Fruit fly (Drosophila melanogaster) whole organism, embryonic: Measurements from ENCODE around the gene CG14515.

Source experiments
- Awh ChIP-seq: fragments of 200-800 bp; sonication (Bioruptor generic); IDR thresholded peaks from 2 replicates; pipeline ENCODE4, ENCODE4 v1.3.6; 2022; ENCODE audit warnings: missing biosample characterization, missing genetic modification characterization
- Bgb ChIP-seq: fragments of 200-800 bp; sonication (Bioruptor generic); IDR thresholded peaks from 2 replicates; pipeline ENCODE4 v1.3.6; 2022; ENCODE audit warnings: missing biosample characterization, missing genetic modification characterization; ENCODE audit not compliant: partially characterized antibody
- BtbVII ChIP-seq: fragments of 200-800 bp; sonication (Bioruptor generic); optimal IDR thresholded peaks from 3 replicates; lab custom pipeline; 2017; ENCODE audit warnings: missing biosample characterization, mild to moderate bottlenecking, missing genetic modification characterization
- CG10543 ChIP-seq: fragments of 200-800 bp; sonication (Bioruptor generic); optimal IDR thresholded peaks from 3 replicates; lab custom pipeline; 2017; ENCODE audit warnings: missing biosample characterization, mild to moderate bottlenecking, missing genetic modification characterization, moderate library complexity
- CG11247 ChIP-seq: fragments of 200-800 bp; sonication (Bioruptor generic); IDR thresholded peaks from 2 replicates; pipeline ENCODE4 v1.3.6; 2022; ENCODE audit warnings: missing biosample characterization, missing genetic modification characterization
- CG11695 ChIP-seq: fragments of 200-800 bp; sonication (Bioruptor generic); IDR thresholded peaks from 3 replicates; pipeline ENCODE4 v1.3.6; 2022; ENCODE audit warnings: missing biosample characterization, missing genetic modification characterization
- CG12219 ChIP-seq: fragments of 200-800 bp; sonication (Bioruptor generic); optimal IDR thresholded peaks from 3 replicates; lab custom pipeline; 2018; ENCODE audit warnings: missing biosample characterization, mild to moderate bottlenecking, missing genetic modification characterization
- CG12942 ChIP-seq: fragments of 200-800 bp; sonication (Bioruptor generic); optimal IDR thresholded peaks from 3 replicates; lab custom pipeline; 2016; ENCODE audit warnings: missing biosample characterization, missing genetic modification characterization
- CG13775 ChIP-seq: fragments of 200-800 bp; sonication (Bioruptor generic); optimal IDR thresholded peaks from 3 replicates; lab custom pipeline; 2017; ENCODE audit warnings: missing biosample characterization, mild to moderate bottlenecking, missing genetic modification characterization
- CG16813 ChIP-seq: fragments of 200-800 bp; sonication (Bioruptor generic); IDR thresholded peaks from 3 replicates; pipeline ENCODE4 v1.3.6; 2022; ENCODE audit warnings: missing biosample characterization, missing genetic modification characterization; ENCODE audit not compliant: partially characterized antibody
- CG17328 ChIP-seq: fragments of 200-800 bp; sonication (Bioruptor generic); IDR thresholded peaks from 2 replicates; pipeline ENCODE4 v1.3.6; 2022; ENCODE audit warnings: missing biosample characterization, missing genetic modification characterization
- CG3163 ChIP-seq: fragments of 200-800 bp; sonication (Bioruptor generic); optimal IDR thresholded peaks from 3 replicates; lab custom pipeline; 2016; ENCODE audit warnings: missing biosample characterization, missing genetic modification characterization
- CG32532 ChIP-seq: fragments of 200-800 bp; sonication (Bioruptor generic); IDR thresholded peaks from 2 replicates; pipeline ENCODE4 v1.3.6; 2022; ENCODE audit warnings: missing biosample characterization, missing genetic modification characterization
- CG43689 ChIP-seq: fragments of 200-800 bp; sonication (Bioruptor generic); IDR thresholded peaks from 2 replicates; pipeline ENCODE4 v1.3.6; 2022; ENCODE audit warnings: missing biosample characterization, missing genetic modification characterization
- CG5180 ChIP-seq: fragments of 200-800 bp; sonication (Bioruptor generic); optimal IDR thresholded peaks from 3 replicates; lab custom pipeline; 2017; ENCODE audit warnings: missing biosample characterization, missing genetic modification characterization, mild to moderate bottlenecking, moderate library complexity, missing genetic modification reagents
- CG6765 ChIP-seq: fragments of 200-800 bp; sonication (Bioruptor generic); optimal IDR thresholded peaks from 3 replicates; lab custom pipeline; 2017; ENCODE audit warnings: missing biosample characterization, mild to moderate bottlenecking, missing genetic modification characterization
- CG6813 ChIP-seq: fragments of 200-800 bp; sonication (Bioruptor generic); optimal IDR thresholded peaks from 2 replicates; lab custom pipeline; 2017; ENCODE audit warnings: missing biosample characterization, missing genetic modification characterization, mild to moderate bottlenecking, moderate library complexity, missing genetic modification reagents
- CG7372 ChIP-seq: fragments of 200-800 bp; sonication (Bioruptor generic); IDR thresholded peaks from 2 replicates; pipeline ENCODE4 v1.3.6; 2022; ENCODE audit warnings: missing biosample characterization, missing genetic modification characterization
- Chrac-16 ChIP-seq: fragments of 200-800 bp; sonication (Bioruptor generic); optimal IDR thresholded peaks from 3 replicates; lab custom pipeline; 2016; ENCODE audit warnings: missing biosample characterization, missing genetic modification characterization
- Dad ChIP-seq: fragments of 200-800 bp; sonication (Bioruptor generic); optimal IDR thresholded peaks from 3 replicates; lab custom pipeline; 2016; ENCODE audit warnings: missing biosample characterization, missing genetic modification characterization
- Deaf1 ChIP-seq: fragments of 200-800 bp; optimal IDR thresholded peaks from 3 replicates; lab custom pipeline; 2019; ENCODE audit warnings: missing biosample characterization, mild to moderate bottlenecking, missing genetic modification characterization, moderate library complexity
- Eip74EF ChIP-seq, 2 experiments: fragments of 200-800 bp in 1 of 2; fragments of >200 bp in 1 of 2; sonication (Bioruptor generic) in 1 of 2; optimal IDR thresholded peaks; 2 replicates each; lab custom pipeline; 2017 to 2019; ENCODE audit warnings: missing biosample characterization in 2 of 2, missing genetic modification characterization in 2 of 2, mild to moderate bottlenecking in 1 of 2, moderate library complexity in 1 of 2
- Gug ChIP-seq: fragments of 200-800 bp; sonication (Bioruptor generic); IDR thresholded peaks from 4 replicates; pipeline ENCODE4 v1.3.6; 2022; ENCODE audit warnings: missing biosample characterization, missing genetic modification characterization
- HLH3B ChIP-seq: fragments of 200-800 bp; sonication (Bioruptor generic); IDR thresholded peaks from 2 replicates; pipeline ENCODE4 v1.3.6; 2022; ENCODE audit warnings: missing biosample characterization, missing genetic modification characterization
- Hand ChIP-seq: fragments of 200-800 bp; sonication (Bioruptor generic); optimal IDR thresholded peaks from 2 replicates; lab custom pipeline; 2017; ENCODE audit warnings: mild to moderate bottlenecking, missing biosample characterization, missing genetic modification reagents, missing genetic modification characterization
- Mad ChIP-seq: fragments of 200-800 bp; sonication (Bioruptor generic); optimal IDR thresholded peaks from 2 replicates; lab custom pipeline; 2016; ENCODE audit warnings: missing biosample characterization, missing genetic modification characterization
- Max ChIP-seq: fragments of 200-800 bp; sonication (Bioruptor generic); optimal IDR thresholded peaks from 2 replicates; lab custom pipeline; 2016; ENCODE audit warnings: missing biosample characterization, mild to moderate bottlenecking, missing genetic modification characterization
- Med ChIP-seq: fragments of 200-800 bp; sonication (Bioruptor generic); peaks from one replicate; lab custom pipeline; 2016; ENCODE audit warnings: missing biosample characterization, missing genetic modification characterization, mild to moderate bottlenecking, inconsistent platforms, moderate library complexity
- Myb ChIP-seq: fragments of 200-800 bp; sonication (Bioruptor generic); optimal IDR thresholded peaks from 2 replicates; lab custom pipeline; 2016; ENCODE audit warnings: missing biosample characterization, missing genetic modification characterization
- Ravus ChIP-seq: fragments of 200-800 bp; sonication (Bioruptor generic); IDR thresholded peaks from 2 replicates; pipeline ENCODE4 v1.3.6; 2022; ENCODE audit warnings: missing biosample characterization, missing genetic modification characterization
- Sin3A ChIP-seq: fragments of >200 bp; optimal IDR thresholded peaks from 2 replicates; lab custom pipeline; 2018
- Trl ChIP-seq, 3 experiments: fragments of >200 bp in 2 of 3; fragments of 200-800 bp in 1 of 3; sonication (Bioruptor generic) in 1 of 3; optimal IDR thresholded peaks; 2 replicates in 1 of 3; 3 replicates in 2 of 3; lab custom pipeline; 2016 to 2017; ENCODE audit warnings: missing biosample characterization in 1 of 3, missing genetic modification characterization in 1 of 3
- Usf ChIP-seq: fragments of 200-800 bp; sonication (Bioruptor generic); optimal IDR thresholded peaks from 2 replicates; lab custom pipeline; 2017; ENCODE audit warnings: missing genotype, missing biosample characterization, missing genetic modification characterization
- Xbp1 ChIP-seq: fragments of 200-800 bp; sonication (Bioruptor generic); optimal IDR thresholded peaks from 3 replicates; lab custom pipeline; 2016; ENCODE audit warnings: missing biosample characterization, mild to moderate bottlenecking, missing genetic modification characterization
- ab ChIP-seq: fragments of 200-800 bp; sonication (Bioruptor generic); optimal IDR thresholded peaks from 2 replicates; lab custom pipeline; 2016; ENCODE audit warnings: missing biosample characterization, missing genetic modification characterization
- ap ChIP-seq: fragments of 200-800 bp; sonication (Bioruptor generic); IDR thresholded peaks from 2 replicates; pipeline ENCODE4 v1.3.6; 2022; ENCODE audit warnings: missing biosample characterization, missing genetic modification characterization
- dati ChIP-seq: fragments of 200-800 bp; sonication (Bioruptor generic); IDR thresholded peaks from 2 replicates; pipeline ENCODE4 v1.3.6; 2022; ENCODE audit warnings: missing biosample characterization, missing genetic modification characterization
- dpn ChIP-seq, 2 experiments: fragments of 200-800 bp; sonication (Bioruptor generic); optimal IDR thresholded peaks; 3 replicates each; lab custom pipeline; 2016; ENCODE audit warnings: missing biosample characterization in 2 of 2, missing genetic modification characterization in 2 of 2
- ems ChIP-seq: fragments of 200-800 bp; sonication (Bioruptor generic); optimal IDR thresholded peaks from 3 replicates; lab custom pipeline; 2016; ENCODE audit warnings: missing biosample characterization, missing genetic modification characterization
- hb ChIP-seq: fragments of 200-800 bp; sonication (Bioruptor generic); IDR thresholded peaks from 3 replicates; pipeline ENCODE4 v1.3.6; 2022; ENCODE audit warnings: missing biosample characterization, missing genetic modification characterization; ENCODE audit not compliant: partially characterized antibody
- lilli ChIP-seq: fragments of 200-800 bp; sonication (Bioruptor generic); optimal IDR thresholded peaks from 3 replicates; lab custom pipeline; 2016; ENCODE audit warnings: missing biosample characterization, missing genetic modification characterization
- maf-S ChIP-seq: fragments of 200-800 bp; sonication (Bioruptor generic); optimal IDR thresholded peaks from 2 replicates; lab custom pipeline; 2016; ENCODE audit warnings: missing biosample characterization, missing genetic modification characterization
- pita ChIP-seq: fragments of 200-800 bp; sonication (Bioruptor generic); optimal IDR thresholded peaks from 2 replicates; lab custom pipeline; 2017; ENCODE audit warnings: missing biosample characterization, mild to moderate bottlenecking, missing genetic modification characterization
- psq ChIP-seq: fragments of 200-800 bp; sonication (Bioruptor generic); optimal IDR thresholded peaks from 2 replicates; lab custom pipeline; 2017; ENCODE audit warnings: missing biosample characterization, missing genetic modification characterization
- ro ChIP-seq: fragments of 200-800 bp; sonication (Bioruptor generic); IDR thresholded peaks from 2 replicates; pipeline ENCODE4 v1.3.6; 2022; ENCODE audit warnings: missing biosample characterization, missing genetic modification characterization
- slbo ChIP-seq: fragments of 200-800 bp; sonication (Bioruptor generic); IDR thresholded peaks from 2 replicates; pipeline ENCODE4 v1.3.6; 2022; ENCODE audit warnings: missing biosample characterization, missing genetic modification characterization
- so ChIP-seq: fragments of 200-800 bp; sonication (Bioruptor generic); IDR thresholded peaks from 3 replicates; pipeline ENCODE4 v1.3.6; 2022; ENCODE audit warnings: missing biosample characterization, missing genetic modification characterization
- wor ChIP-seq: fragments of 200-800 bp; sonication (Bioruptor generic); IDR thresholded peaks from 2 replicates; pipeline ENCODE4 v1.3.6; 2022; ENCODE audit warnings: missing biosample characterization, missing genetic modification characterization

CG14515 gene

DNA sequence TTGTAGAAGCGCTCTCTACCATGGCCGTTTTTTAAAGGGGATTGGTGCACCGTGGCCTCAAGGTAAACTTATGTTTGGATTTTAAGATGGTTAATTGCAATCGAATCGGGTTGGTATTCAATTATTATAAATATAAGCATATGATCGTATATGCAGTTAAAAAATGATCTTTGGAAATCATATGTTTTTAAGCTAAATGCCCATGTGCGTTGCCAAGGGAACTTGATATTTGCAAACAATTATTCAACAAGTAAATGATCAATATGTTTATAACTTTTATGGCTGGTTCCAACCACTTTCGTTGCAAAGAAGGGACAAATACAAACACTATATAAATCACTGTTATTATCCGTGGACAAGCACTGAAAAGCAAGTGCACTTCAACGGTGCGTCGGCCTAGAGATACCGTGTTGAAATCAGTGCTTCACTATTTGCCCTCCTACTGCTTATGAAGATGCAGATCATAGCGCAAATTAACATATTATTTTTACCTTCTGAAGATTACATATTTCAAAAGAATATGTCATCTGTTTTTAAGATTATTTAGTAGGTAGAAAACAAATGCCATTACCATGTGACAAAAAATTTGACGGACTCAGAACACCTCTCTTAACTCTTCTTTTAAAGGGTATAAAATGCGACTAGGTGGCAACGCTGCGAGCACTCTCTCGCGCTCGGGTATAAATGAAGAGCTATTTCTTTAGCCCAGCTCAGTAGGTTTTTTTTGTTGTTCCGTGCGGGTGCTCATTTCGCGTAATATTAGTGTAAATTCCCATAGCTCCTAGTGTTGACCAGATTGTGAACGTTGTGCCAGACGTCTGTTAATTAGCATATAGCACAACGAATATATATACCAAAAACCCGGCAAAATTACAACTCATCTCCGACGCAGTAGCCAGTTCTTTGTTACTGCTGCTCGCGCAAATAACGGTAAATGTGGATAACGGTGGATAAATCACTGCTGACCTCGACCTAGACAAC is 39.6 kb upstream of the CG14515 start, which contains the start of gene rdog (continued):
- no peak for TF ChIP-seq ap (GFP tag; lab: Robert Waterston, UW)
- no peak for TF ChIP-seq hb (GFP tag; lab: Robert Waterston, UW)
- TF ChIP-seq CG3163 (GFP tag; lab: Kevin White, UChicago), result peak; percentile 69
- no peak; the same call in 2 of the 3 replicates for TF ChIP-seq so
- no peak for TF ChIP-seq Eip74EF (GFP tag; optimal IDR thresholded peaks at IDR 0.05; lab: Kevin White, UChicago)
- TF ChIP-seq Awh, result no peak
- TF ChIP-seq CG7372 (GFP tag; lab: Robert Waterston, UW), result no peak
- TF ChIP-seq CG10543, result peak; percentile 87
- peak; percentile 73 for TF ChIP-seq maf-S (GFP tag; lab: Kevin White, UChicago)
- no peak for TF ChIP-seq Ravus (GFP tag; lab: Robert Waterston, UW)
- TF ChIP-seq Dad (GFP tag; lab: Kevin White, UChicago), result peak; percentile 41
- peak; percentile 64; the same call in 1 of the 2 replicates for TF ChIP-seq CG32532 (GFP tag; lab: Robert Waterston, UW)
- TF ChIP-seq BtbVII (GFP tag; lab: Kevin White, UChicago), result peak; percentile 63
- TF ChIP-seq Usf (GFP tag; lab: Kevin White, UChicago), result peak; percentile 56
- peak; percentile 57 to 74 for TF ChIP-seq Trl (optimal IDR thresholded peaks at IDR 0.05; lab: Kevin White, UChicago)
- TF ChIP-seq Trl (GFP tag; optimal IDR thresholded peaks at IDR 0.05; lab: Kevin White, UChicago), result peak; percentile 76
- TF ChIP-seq Xbp1, result peak; percentile 84
- TF ChIP-seq CG5180, result peak; percentile 57
- TF ChIP-seq Max (GFP tag; lab: Kevin White, UChicago), result peak; percentile 93
- peak; percentile 61 for TF ChIP-seq slbo (GFP tag; lab: Robert Waterston, UW)
- peak; percentile 48 for TF ChIP-seq psq (GFP tag; lab: Kevin White, UChicago)
- TF ChIP-seq CG11695, result no peak
- peak; percentile 67 for TF ChIP-seq ab (GFP tag; lab: Kevin White, UChicago)
- peak; percentile 46 for TF ChIP-seq CG6765 (GFP tag; lab: Kevin White, UChicago)
- peak; percentile 86 to 88 for TF ChIP-seq dpn (GFP tag; optimal IDR thresholded peaks at IDR 0.05; lab: Kevin White, UChicago)
- TF ChIP-seq lilli, result peak; percentile 88
- TF ChIP-seq CG43689 (GFP tag; lab: Robert Waterston, UW), result no peak
- peak; percentile 24 for TF ChIP-seq ems (GFP tag; lab: Kevin White, UChicago)
- no peak for TF ChIP-seq pita (GFP tag; lab: Kevin White, UChicago)
- TF ChIP-seq Chrac-16, result peak; percentile 84
- TF ChIP-seq Mad (GFP tag; lab: Kevin White, UChicago), result peak; percentile 76
- peak; percentile 73 for TF ChIP-seq Hand (GFP tag; lab: Kevin White, UChicago)
- peak; percentile 32; the same call in 3 of the 4 replicates for TF ChIP-seq Gug
- TF ChIP-seq dati (GFP tag; lab: Robert Waterston, UW), result no peak
- TF ChIP-seq CG16813 (GFP tag; lab: Robert Waterston, UW), result no peak
- no peak; the same call in 1 of the 2 replicates for TF ChIP-seq wor
- TF ChIP-seq Med (GFP tag; lab: Kevin White, UChicago), result peak; percentile 85
- TF ChIP-seq ro (GFP tag; lab: Robert Waterston, UW), result no peak
- TF ChIP-seq CG17328 (GFP tag; lab: Robert Waterston, UW), result peak; percentile 52; the same call in 1 of the 2 replicates
- TF ChIP-seq CG11247, result 0 out of 2 replicates have a peak, but pooled peaks have one; percentile 37
- TF ChIP-seq CG6813 (GFP tag; lab: Kevin White, UChicago), result peak; percentile 4
- TF ChIP-seq CG13775, result peak; percentile 84
- peak; percentile 80 for TF ChIP-seq CG12942 (GFP tag; lab: Kevin White, UChicago)
- peak; percentile 53 for TF ChIP-seq HLH3B (GFP tag; lab: Robert Waterston, UW)
- peak; percentile 12; the same call in 1 of the 2 replicates for TF ChIP-seq Bgb (GFP tag; lab: Robert Waterston, UW)
- peak; percentile 63 for TF ChIP-seq Deaf1
- TF ChIP-seq Sin3A (lab: Kevin White, UChicago), result peak; percentile 33
- TF ChIP-seq CG12219, result peak; percentile 72
- TF ChIP-seq Myb (GFP tag; lab: Kevin White, UChicago), result peak; percentile 55
